Worm (Caenorhabditis elegans) whole organism, L2 larva: Measurements from ENCODE around the gene H37A05.4.

ENCODE experiments used
- alr-1 ChIP-seq: fragments of 150-350 bp; optimal IDR thresholded peaks from 2 replicates; lab custom pipeline; 2014; ENCODE audit warnings: missing biosample characterization, missing genetic modification characterization
- nhr-12 ChIP-seq: fragments of 150-350 bp; optimal IDR thresholded peaks from 2 replicates; lab custom pipeline; 2014; ENCODE audit warnings: missing biosample characterization, missing genetic modification characterization
- skn-1 ChIP-seq: sonication (generic microtip); optimal IDR thresholded peaks from 2 replicates; lab custom pipeline; 2017; ENCODE audit warnings: missing biosample characterization, missing genetic modification characterization
- zag-1 ChIP-seq: fragments of 150-350 bp; optimal IDR thresholded peaks from 2 replicates; lab custom pipeline; 2014; ENCODE audit warnings: missing biosample characterization, missing genetic modification characterization
- ztf-11 ChIP-seq: sonication (generic microtip); optimal IDR thresholded peaks from 2 replicates; lab custom pipeline; 2017; ENCODE audit warnings: missing biosample characterization, missing genetic modification characterization

DNA sequence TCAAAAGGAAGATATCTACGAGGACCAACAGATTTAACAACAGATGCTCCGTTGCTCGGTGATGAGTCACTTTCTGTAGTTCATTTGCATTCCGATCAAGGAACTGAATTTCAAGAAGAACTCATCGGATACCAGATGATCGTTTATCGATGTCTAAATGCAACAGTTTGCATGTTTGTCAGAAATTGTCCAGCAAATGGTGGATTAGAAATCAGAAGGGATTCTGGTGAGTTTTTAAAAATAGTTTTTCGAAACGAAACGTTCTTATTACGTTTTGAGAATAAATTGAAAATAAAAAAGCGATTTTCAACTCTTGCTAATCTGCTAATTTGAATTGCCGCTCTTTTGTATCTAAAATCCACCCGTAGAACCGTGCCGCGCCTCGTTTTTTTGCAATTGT is 30.3 kb upstream of the H37A05.4 start:
- TF ChIP-seq ztf-11 (tag; lab: Kevin White, UChicago): no peak
- no peak for TF ChIP-seq zag-1 (tag; lab: Kevin White, UChicago)
- TF ChIP-seq nhr-12: no peak
- TF ChIP-seq skn-1 (tag; lab: Kevin White, UChicago): no peak
- TF ChIP-seq alr-1 (tag; lab: Kevin White, UChicago): no peak
